Worm (Caenorhabditis elegans): ENCODE data around the gene F54A3.5.

ce11 chrII:2207812-2208211 is 17.7 kb downstream of the F54A3.5 start, which contains the start of gene Y59C2A.1:
- TF ChIP-seq nhr-77 (tag; optimal IDR thresholded peaks at IDR 0.05) (no peak), nhr-84 (tag; optimal IDR thresholded peaks at IDR 0.05) (no peak), ztf-11 (tag; optimal IDR thresholded peaks at IDR 0.05) (no peak), mdl-1 (tag; optimal IDR thresholded peaks at IDR 0.05) (no peak), egl-13 (tag; optimal IDR thresholded peaks at IDR 0.05) (no peak)

Data from whole organism, L1 larva.